Fruit fly (Drosophila melanogaster) whole organism, embryonic: ENCODE data around the gene CG14440.

Experiments used
- CG10462 ChIP-seq: fragments of 200-800 bp; sonication (Bioruptor generic); optimal IDR thresholded peaks from 2 replicates; lab custom pipeline; 2016; ENCODE audit warnings: missing biosample characterization, missing genetic modification characterization
- CG10543 ChIP-seq: fragments of 200-800 bp; sonication (Bioruptor generic); optimal IDR thresholded peaks from 3 replicates; lab custom pipeline; 2017; ENCODE audit warnings: missing biosample characterization, mild to moderate bottlenecking, missing genetic modification characterization, moderate library complexity
- CG11504 ChIP-seq: fragments of 200-800 bp; sonication (Bioruptor generic); optimal IDR thresholded peaks from 3 replicates; lab custom pipeline; 2019; ENCODE audit warnings: missing biosample characterization, mild to moderate bottlenecking, missing genetic modification characterization, moderate library complexity
- CG11696 ChIP-seq: fragments of 200-800 bp; sonication (Bioruptor generic); IDR thresholded peaks from 2 replicates; pipeline ENCODE4 v1.3.6; 2022; ENCODE audit warnings: missing biosample characterization, missing genetic modification characterization
- CG14710 ChIP-seq: fragments of 200-800 bp; sonication (Bioruptor generic); optimal IDR thresholded peaks from 3 replicates; lab custom pipeline; 2019; ENCODE audit warnings: missing biosample characterization, mild to moderate bottlenecking, missing genetic modification characterization, moderate library complexity
- CG15479 ChIP-seq: fragments of 200-800 bp; sonication (Bioruptor generic); optimal IDR thresholded peaks from 3 replicates; lab custom pipeline; 2019; ENCODE audit warnings: missing biosample characterization, mild to moderate bottlenecking, missing genetic modification characterization, moderate library complexity
- CG34376 ChIP-seq: fragments of 200-800 bp; sonication (Bioruptor generic); optimal IDR thresholded peaks from 2 replicates; lab custom pipeline; 2018; ENCODE audit warnings: missing biosample characterization, mild to moderate bottlenecking, missing genetic modification characterization
- CG3838 ChIP-seq: fragments of 200-800 bp; sonication (Bioruptor generic); optimal IDR thresholded peaks from 3 replicates; lab custom pipeline; 2016; ENCODE audit warnings: missing biosample characterization, missing genetic modification characterization
- CG6175 ChIP-seq: fragments of 200-800 bp; sonication (Bioruptor generic); IDR thresholded peaks from 3 replicates; pipeline ENCODE4 v1.3.6; 2022; ENCODE audit warnings: missing biosample characterization, missing genetic modification characterization
- Deaf1 ChIP-seq: fragments of 200-800 bp; optimal IDR thresholded peaks from 3 replicates; lab custom pipeline; 2019; ENCODE audit warnings: missing biosample characterization, mild to moderate bottlenecking, missing genetic modification characterization, moderate library complexity
- Drgx ChIP-seq: fragments of 200-800 bp; sonication (Bioruptor generic); IDR thresholded peaks from 2 replicates; pipeline ENCODE4 v1.3.6; 2022; ENCODE audit warnings: missing biosample characterization, missing genetic modification characterization
- Elba2 ChIP-seq: fragments of 200-800 bp; sonication (Bioruptor generic); optimal IDR thresholded peaks from 3 replicates; lab custom pipeline; 2016; ENCODE audit warnings: missing biosample characterization, missing genetic modification characterization
- Ets97D ChIP-seq: fragments of 200-800 bp; sonication (Bioruptor generic); optimal IDR thresholded peaks from 3 replicates; lab custom pipeline; 2016; ENCODE audit warnings: missing biosample characterization, missing genetic modification characterization
- Fer1 ChIP-seq: fragments of 200-800 bp; sonication (Bioruptor generic); optimal IDR thresholded peaks from 2 replicates; lab custom pipeline; 2017; ENCODE audit warnings: missing biosample characterization, mild to moderate bottlenecking, missing genetic modification characterization
- Gug ChIP-seq: fragments of 200-800 bp; sonication (Bioruptor generic); IDR thresholded peaks from 4 replicates; pipeline ENCODE4 v1.3.6; 2022; ENCODE audit warnings: missing biosample characterization, missing genetic modification characterization
- Hr39 ChIP-seq: fragments of >200 bp; optimal IDR thresholded peaks from 2 replicates; lab custom pipeline; 2017
- Stat92E ChIP-seq, 3 experiments: fragments of >200 bp in 2 of 3; fragments of 200-800 bp in 1 of 3; sonication (Bioruptor generic) in 1 of 3; optimal IDR thresholded peaks; 2 replicates each; lab custom pipeline; 2017 to 2019; ENCODE audit warnings: missing biosample characterization in 3 of 3, missing genetic modification characterization in 3 of 3, mild to moderate bottlenecking in 1 of 3, moderate library complexity in 1 of 3
- Trl ChIP-seq, 3 experiments: fragments of >200 bp in 2 of 3; fragments of 200-800 bp in 1 of 3; sonication (Bioruptor generic) in 1 of 3; optimal IDR thresholded peaks; 2 replicates in 1 of 3; 3 replicates in 2 of 3; lab custom pipeline; 2016 to 2017; ENCODE audit warnings: missing biosample characterization in 1 of 3, missing genetic modification characterization in 1 of 3
- ato ChIP-seq: fragments of 200-800 bp; sonication (Bioruptor generic); IDR thresholded peaks from 2 replicates; pipeline ENCODE4 v1.3.6; 2022; ENCODE audit warnings: missing biosample characterization, missing genetic modification characterization; ENCODE audit not compliant: partially characterized antibody
- bsh ChIP-seq, 2 experiments: fragments of 200-800 bp; sonication (Bioruptor generic); optimal IDR thresholded peaks; 2 replicates each; lab custom pipeline; 2017 to 2018; ENCODE audit warnings: mild to moderate bottlenecking in 2 of 2, missing biosample characterization in 2 of 2, missing genetic modification characterization in 2 of 2, moderate library complexity in 1 of 2
- chm ChIP-seq: fragments of 200-800 bp; sonication (Bioruptor generic); IDR thresholded peaks from 2 replicates; pipeline ENCODE4 v1.3.6; 2022; ENCODE audit warnings: missing biosample characterization, missing genetic modification characterization
- disco-r ChIP-seq: fragments of 200-800 bp; sonication (Bioruptor generic); optimal IDR thresholded peaks from 2 replicates; lab custom pipeline; 2016; ENCODE audit warnings: missing biosample characterization, missing genetic modification characterization
- fd64A ChIP-seq: fragments of 200-800 bp; sonication (Bioruptor generic); optimal IDR thresholded peaks from 3 replicates; lab custom pipeline; 2018; ENCODE audit warnings: missing biosample characterization, mild to moderate bottlenecking, missing genetic modification characterization
- ftz-f1 ChIP-seq: fragments of 200-800 bp; sonication (Bioruptor generic); optimal IDR thresholded peaks from 2 replicates; lab custom pipeline; 2016; ENCODE audit warnings: missing biosample characterization, missing genetic modification characterization
- gro ChIP-seq: fragments of 200-800 bp; sonication (Bioruptor generic); optimal IDR thresholded peaks from 2 replicates; lab custom pipeline; 2016; ENCODE audit warnings: missing biosample characterization, missing genetic modification characterization
- hb ChIP-seq: fragments of 200-800 bp; sonication (Bioruptor generic); IDR thresholded peaks from 3 replicates; pipeline ENCODE4 v1.3.6; 2022; ENCODE audit warnings: missing biosample characterization, missing genetic modification characterization; ENCODE audit not compliant: partially characterized antibody
- her ChIP-seq: fragments of 200-800 bp; sonication (Bioruptor generic); optimal IDR thresholded peaks from 2 replicates; lab custom pipeline; 2016; ENCODE audit warnings: missing biosample characterization, missing genetic modification characterization
- lola ChIP-seq, 3 experiments: fragments of >200 bp in 2 of 3; fragments of 200-800 bp in 1 of 3; sonication (Bioruptor generic) in 1 of 3; optimal IDR thresholded peaks; 2 replicates each; lab custom pipeline; 2017 to 2019; ENCODE audit warnings: missing biosample characterization in 3 of 3, missing genetic modification characterization in 3 of 3, mild to moderate bottlenecking in 1 of 3, moderate library complexity in 1 of 3
- mld ChIP-seq: fragments of 200-800 bp; sonication (Bioruptor generic); IDR thresholded peaks from 3 replicates; pipeline ENCODE4 v1.3.6; 2022; ENCODE audit warnings: missing biosample characterization, missing genetic modification characterization; ENCODE audit not compliant: partially characterized antibody
- nom ChIP-seq: fragments of 200-800 bp; sonication (Bioruptor generic); optimal IDR thresholded peaks from 2 replicates; lab custom pipeline; 2017; ENCODE audit warnings: missing biosample characterization, missing genetic modification characterization, mild to moderate bottlenecking, moderate library complexity, missing genetic modification reagents
- ro ChIP-seq: fragments of 200-800 bp; sonication (Bioruptor generic); IDR thresholded peaks from 2 replicates; pipeline ENCODE4 v1.3.6; 2022; ENCODE audit warnings: missing biosample characterization, missing genetic modification characterization
- sug ChIP-seq: fragments of 200-800 bp; optimal IDR thresholded peaks from 2 replicates; lab custom pipeline; 2019; ENCODE audit warnings: missing biosample characterization, mild to moderate bottlenecking, missing genetic modification characterization, moderate library complexity

CG14440 gene

DNA sequence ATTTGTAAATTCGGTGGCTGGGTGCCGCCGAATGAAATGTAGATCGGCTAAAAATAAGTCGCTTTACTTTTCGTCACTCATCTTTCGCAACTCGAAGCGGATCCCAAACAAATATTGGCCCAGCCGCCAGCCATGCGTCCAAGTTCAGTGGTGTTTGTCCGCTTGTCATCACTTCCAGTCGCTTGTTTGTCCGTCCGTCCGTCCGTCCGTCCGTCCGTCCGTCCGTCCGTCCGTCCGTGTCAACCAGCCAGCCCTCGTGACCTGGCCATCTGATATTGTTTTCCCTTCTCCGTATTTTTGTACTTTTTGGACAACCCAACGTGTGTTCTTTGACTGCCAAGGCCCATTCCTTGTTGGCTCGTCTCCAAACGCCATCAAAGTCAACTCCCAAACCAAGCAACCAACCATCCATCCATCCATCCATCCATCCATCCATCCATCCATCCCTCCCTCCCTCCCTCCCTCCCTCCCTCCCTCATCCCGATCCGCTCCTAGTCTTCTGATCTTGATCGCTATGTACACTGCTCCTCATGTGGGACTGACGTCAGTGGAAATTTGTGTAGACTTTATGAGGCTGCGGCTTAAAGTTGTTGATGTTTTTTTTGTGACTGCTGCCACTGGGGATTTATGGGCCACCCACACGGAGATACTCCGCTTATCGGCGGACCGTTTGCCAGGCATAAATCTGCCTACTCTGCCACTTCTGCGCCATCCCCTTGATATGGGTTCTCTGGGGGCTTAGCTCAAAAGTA is 35.1 kb upstream of the CG14440 start (continued):
- TF ChIP-seq lola (GFP tag; optimal IDR thresholded peaks at IDR 0.05; lab: Kevin White, UChicago) (peak in 1 of 3 experiments; percentile 14), ftz-f1 (GFP tag; lab: Kevin White, UChicago) (no peak), disco-r (GFP tag; lab: Kevin White, UChicago) (no peak), Ets97D (GFP tag; lab: Kevin White, UChicago) (no peak), her (GFP tag; lab: Kevin White, UChicago) (no peak), mld (GFP tag; lab: Robert Waterston, UW) (no peak), Elba2 (GFP tag; lab: Kevin White, UChicago) (no peak), CG11696 (GFP tag; lab: Robert Waterston, UW) (no peak), sug (tag; lab: Kevin White, UChicago) (peak; percentile 42), gro (no peak), ato (GFP tag; lab: Robert Waterston, UW) (no peak), Stat92E (GFP tag; optimal IDR thresholded peaks at IDR 0.05; lab: Kevin White, UChicago) (peak in 1 of 3 experiments; percentile 53), Hr39 (lab: Kevin White, UChicago) (peak; percentile 93), Fer1 (peak; percentile 14), Trl (optimal IDR thresholded peaks at IDR 0.05; lab: Kevin White, UChicago) (no peak), Trl (GFP tag; optimal IDR thresholded peaks at IDR 0.05; lab: Kevin White, UChicago) (no peak), CG14710 (no peak), Gug (GFP tag; lab: Robert Waterston, UW) (no peak), ro (GFP tag; lab: Robert Waterston, UW) (no peak), fd64A (GFP tag; lab: Kevin White, UChicago) (peak; percentile 3)

DNA sequence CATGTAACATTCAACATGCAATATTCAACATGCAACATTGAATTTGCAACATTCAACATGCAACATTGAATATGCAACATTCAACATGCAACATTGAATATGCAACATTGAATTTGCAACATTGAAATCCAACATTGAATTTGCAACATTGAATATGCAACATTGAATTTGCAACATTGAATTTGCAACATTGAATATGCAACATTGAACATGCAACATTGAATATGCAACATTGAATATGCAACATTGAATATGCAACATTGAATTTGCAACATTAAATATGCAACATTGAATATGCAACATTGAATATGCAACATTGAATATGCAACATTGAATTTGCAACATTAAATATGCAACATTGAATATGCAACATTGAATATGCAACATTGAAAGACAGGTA is 33.7 kb upstream of the CG14440 start:
- TF ChIP-seq CG11504 (tag; lab: Kevin White, UChicago) (peak; percentile 53), CG3838 (peak; percentile 94)

- TF ChIP-seq Drgx (GFP tag; lab: Robert Waterston, UW), result peak; percentile 82
- TF ChIP-seq hb (GFP tag; lab: Robert Waterston, UW), result no peak
- TF ChIP-seq nom (GFP tag; lab: Kevin White, UChicago), result peak; percentile 75
- TF ChIP-seq bsh (GFP tag; optimal IDR thresholded peaks at IDR 0.05; lab: Kevin White, UChicago), result peak in 1 of 2 experiments; percentile 74
- TF ChIP-seq CG15479 (GFP tag; lab: Kevin White, UChicago), result peak; percentile 30
- peak in 1 of 2 experiments; percentile 12 for TF ChIP-seq Trl (optimal IDR thresholded peaks at IDR 0.05; lab: Kevin White, UChicago)
- no peak for TF ChIP-seq Trl (GFP tag; optimal IDR thresholded peaks at IDR 0.05; lab: Kevin White, UChicago)
- peak; percentile 72; the same call in 2 of the 3 replicates for TF ChIP-seq CG6175 (GFP tag; lab: Robert Waterston, UW)
- TF ChIP-seq Deaf1, result peak; percentile 55
- TF ChIP-seq CG34376, result peak; percentile 15
- no peak for TF ChIP-seq chm
- no peak for TF ChIP-seq CG10462
- TF ChIP-seq CG10543 (GFP tag; lab: Kevin White, UChicago), result peak; percentile 23
These were observed 32.4 kb upstream of the CG14440 start for dm6 chrX:6730600-6731259.
